Fruit fly (Drosophila melanogaster) whole organism, embryonic: ENCODE data around the gene qjt.

ENCODE experiments used
- Atf3 ChIP-seq: fragments of 200-800 bp; sonication (Bioruptor generic); optimal IDR thresholded peaks from 3 replicates; lab custom pipeline; 2016; ENCODE audit warnings: missing biosample characterization, missing genetic modification characterization
- CG10462 ChIP-seq: fragments of 200-800 bp; sonication (Bioruptor generic); optimal IDR thresholded peaks from 2 replicates; lab custom pipeline; 2016; ENCODE audit warnings: missing biosample characterization, missing genetic modification characterization
- CG10565 ChIP-seq: fragments of 200-800 bp; sonication (Bioruptor generic); optimal IDR thresholded peaks from 3 replicates; lab custom pipeline; 2016; ENCODE audit warnings: missing biosample characterization, mild to moderate bottlenecking, missing genetic modification characterization
- CG11093 ChIP-seq: fragments of 200-800 bp; sonication (Bioruptor generic); IDR thresholded peaks from 3 replicates; pipeline ENCODE4 v1.3.6; 2022; ENCODE audit warnings: missing biosample characterization, missing genetic modification characterization
- CG12769 ChIP-seq: fragments of 200-800 bp; sonication (Bioruptor generic); optimal IDR thresholded peaks from 2 replicates; lab custom pipeline; 2019; ENCODE audit warnings: missing biosample characterization, mild to moderate bottlenecking, missing genetic modification characterization, moderate library complexity
- CG13123 ChIP-seq: fragments of 200-800 bp; sonication (Bioruptor generic); optimal IDR thresholded peaks from 2 replicates; lab custom pipeline; 2016; ENCODE audit warnings: missing biosample characterization, missing genetic modification characterization
- CG15011 ChIP-seq: fragments of 200-800 bp; sonication (Bioruptor generic); optimal IDR thresholded peaks from 3 replicates; lab custom pipeline; 2018; ENCODE audit warnings: missing biosample characterization, mild to moderate bottlenecking, missing genetic modification characterization
- CG15073 ChIP-seq: fragments of 200-800 bp; sonication (Bioruptor generic); optimal IDR thresholded peaks from 2 replicates; lab custom pipeline; 2016; ENCODE audit warnings: missing biosample characterization, missing genetic modification characterization
- CG16815 ChIP-seq: fragments of 200-800 bp; sonication (Bioruptor generic); optimal IDR thresholded peaks from 3 replicates; lab custom pipeline; 2017; ENCODE audit warnings: missing biosample characterization, mild to moderate bottlenecking, missing genetic modification characterization
- CG17385 ChIP-seq: fragments of 200-800 bp; sonication (Bioruptor generic); optimal IDR thresholded peaks from 3 replicates; lab custom pipeline; 2018; ENCODE audit warnings: missing biosample characterization, mild to moderate bottlenecking, missing genetic modification characterization
- CG18619 ChIP-seq: fragments of 200-800 bp; sonication (Bioruptor generic); optimal IDR thresholded peaks from 3 replicates; lab custom pipeline; 2017; ENCODE audit warnings: missing biosample characterization, mild to moderate bottlenecking, missing genetic modification characterization
- CG2129 ChIP-seq: fragments of 200-800 bp; sonication (Bioruptor generic); IDR thresholded peaks from 2 replicates; pipeline ENCODE4 v1.3.6; 2022; ENCODE audit warnings: missing biosample characterization, missing genetic modification characterization; ENCODE audit not compliant: partially characterized antibody
- CG2202 ChIP-seq: fragments of 200-800 bp; sonication (Bioruptor generic); optimal IDR thresholded peaks from 2 replicates; lab custom pipeline; 2018; ENCODE audit warnings: missing biosample characterization, mild to moderate bottlenecking, missing genetic modification characterization
- CG30403 ChIP-seq: fragments of 200-800 bp; sonication (Bioruptor generic); optimal IDR thresholded peaks from 3 replicates; lab custom pipeline; 2016; ENCODE audit warnings: missing biosample characterization, missing genetic modification characterization
- CG33213 ChIP-seq: fragments of 200-800 bp; sonication (Bioruptor generic); optimal IDR thresholded peaks from 3 replicates; lab custom pipeline; 2016; ENCODE audit warnings: missing biosample characterization, missing genetic modification characterization
- CG34224 ChIP-seq: fragments of 200-800 bp; sonication (Bioruptor generic); IDR thresholded peaks from 3 replicates; pipeline ENCODE4 v1.3.6; 2022; ENCODE audit warnings: missing biosample characterization, missing genetic modification characterization; ENCODE audit not compliant: partially characterized antibody
- CG34422 ChIP-seq: fragments of 200-800 bp; sonication (Bioruptor generic); IDR thresholded peaks from 3 replicates; pipeline ENCODE4 v1.3.6; 2022; ENCODE audit warnings: missing biosample characterization, missing genetic modification characterization
- CG42726 ChIP-seq: fragments of 200-800 bp; sonication (Bioruptor generic); IDR thresholded peaks from 2 replicates; pipeline ENCODE4 v1.3.6; 2022; ENCODE audit warnings: missing biosample characterization, missing genetic modification characterization; ENCODE audit not compliant: partially characterized antibody
- CG4424 ChIP-seq: fragments of 200-800 bp; sonication (Bioruptor generic); optimal IDR thresholded peaks from 3 replicates; lab custom pipeline; 2016; ENCODE audit warnings: missing biosample characterization, missing genetic modification characterization
- CG5180 ChIP-seq: fragments of 200-800 bp; sonication (Bioruptor generic); optimal IDR thresholded peaks from 3 replicates; lab custom pipeline; 2017; ENCODE audit warnings: missing biosample characterization, missing genetic modification characterization, mild to moderate bottlenecking, moderate library complexity, missing genetic modification reagents
- CG7786 ChIP-seq: fragments of 200-800 bp; sonication (Bioruptor generic); optimal IDR thresholded peaks from 2 replicates; lab custom pipeline; 2016; ENCODE audit warnings: missing biosample characterization, missing genetic modification characterization
- CG7928 ChIP-seq: fragments of 200-800 bp; sonication (Bioruptor generic); optimal IDR thresholded peaks from 2 replicates; lab custom pipeline; 2017; ENCODE audit warnings: missing biosample characterization, mild to moderate bottlenecking, missing genetic modification characterization
- Deaf1 ChIP-seq: fragments of 200-800 bp; optimal IDR thresholded peaks from 3 replicates; lab custom pipeline; 2019; ENCODE audit warnings: missing biosample characterization, mild to moderate bottlenecking, missing genetic modification characterization, moderate library complexity
- Dref ChIP-seq: fragments of 200-800 bp; sonication (Bioruptor generic); IDR thresholded peaks from 2 replicates; pipeline ENCODE4 v1.3.6; 2022; ENCODE audit warnings: missing biosample characterization, missing genetic modification characterization
- GATAe ChIP-seq: fragments of 200-800 bp; sonication (Bioruptor generic); conservative IDR thresholded peaks from 2 replicates; pipeline ENCODE4 v1.3.6; 2022; ENCODE audit warnings: missing biosample characterization, missing genetic modification characterization
- H15 ChIP-seq: fragments of 200-800 bp; sonication (Bioruptor generic); IDR thresholded peaks from 3 replicates; pipeline ENCODE4 v1.3.6; 2022; ENCODE audit warnings: missing biosample characterization, missing genetic modification characterization
- Med ChIP-seq: fragments of 200-800 bp; sonication (Bioruptor generic); peaks from one replicate; lab custom pipeline; 2016; ENCODE audit warnings: missing biosample characterization, missing genetic modification characterization, mild to moderate bottlenecking, inconsistent platforms, moderate library complexity
- Nf-YC ChIP-seq: fragments of 200-800 bp; optimal IDR thresholded peaks from 3 replicates; lab custom pipeline; 2019; ENCODE audit warnings: missing biosample characterization, mild to moderate bottlenecking, missing genetic modification characterization, moderate library complexity
- Oaz ChIP-seq: fragments of 200-800 bp; sonication (Bioruptor generic); IDR thresholded peaks from 2 replicates; pipeline ENCODE4 v1.3.6; 2022; ENCODE audit warnings: missing biosample characterization, missing genetic modification characterization
- Optix ChIP-seq: fragments of 200-800 bp; sonication (Bioruptor generic); IDR thresholded peaks from 3 replicates; pipeline ENCODE4 v1.3.6; 2022; ENCODE audit warnings: missing biosample characterization, missing genetic modification characterization
- Scr ChIP-seq: fragments of 200-800 bp; sonication (Bioruptor generic); IDR thresholded peaks from 2 replicates; pipeline ENCODE4 v1.3.6; 2022; ENCODE audit warnings: missing biosample characterization, missing genetic modification characterization; ENCODE audit not compliant: partially characterized antibody
- Sin3A ChIP-seq: fragments of >200 bp; optimal IDR thresholded peaks from 2 replicates; lab custom pipeline; 2018
- Usf ChIP-seq: fragments of 200-800 bp; sonication (Bioruptor generic); optimal IDR thresholded peaks from 2 replicates; lab custom pipeline; 2017; ENCODE audit warnings: missing genotype, missing biosample characterization, missing genetic modification characterization
- Vsx1 ChIP-seq: fragments of 200-800 bp; sonication (Bioruptor generic); optimal IDR thresholded peaks from 2 replicates; lab custom pipeline; 2017; ENCODE audit warnings: missing biosample characterization, mild to moderate bottlenecking, missing genetic modification characterization, missing genetic modification reagents
- amos ChIP-seq: fragments of 200-800 bp; sonication (Bioruptor generic); IDR thresholded peaks from 2 replicates; pipeline ENCODE4 v1.3.6; 2022; ENCODE audit warnings: missing biosample characterization, missing genetic modification characterization; ENCODE audit not compliant: partially characterized antibody
- ash1 ChIP-seq: fragments of 200-800 bp; sonication (Bioruptor generic); optimal IDR thresholded peaks from 2 replicates; lab custom pipeline; 2018; ENCODE audit warnings: missing biosample characterization, mild to moderate bottlenecking, missing genetic modification characterization
- chm ChIP-seq: fragments of 200-800 bp; sonication (Bioruptor generic); IDR thresholded peaks from 2 replicates; pipeline ENCODE4 v1.3.6; 2022; ENCODE audit warnings: missing biosample characterization, missing genetic modification characterization
- emc ChIP-seq: fragments of 200-800 bp; sonication (Bioruptor generic); optimal IDR thresholded peaks from 2 replicates; lab custom pipeline; 2016; ENCODE audit warnings: missing biosample characterization, missing genetic modification characterization
- esg ChIP-seq: fragments of 200-800 bp; sonication (Bioruptor generic); conservative IDR thresholded peaks from 2 replicates; pipeline ENCODE4 v1.3.6; 2022; ENCODE audit warnings: missing biosample characterization, missing genetic modification characterization
- eve ChIP-seq, 2 experiments: fragments of >200 bp; optimal IDR thresholded peaks; 2 replicates each; lab custom pipeline; 2017; ENCODE audit warnings: missing biosample characterization in 2 of 2, missing genetic modification characterization in 2 of 2
- ewg ChIP-seq: fragments of 200-800 bp; sonication (Bioruptor generic); optimal IDR thresholded peaks from 3 replicates; lab custom pipeline; 2017; ENCODE audit warnings: mild to moderate bottlenecking, missing biosample characterization, missing genetic modification reagents, missing genetic modification characterization
- luna ChIP-seq: fragments of 200-800 bp; sonication (Bioruptor generic); optimal IDR thresholded peaks from 2 replicates; lab custom pipeline; 2016; ENCODE audit warnings: missing biosample characterization, missing genetic modification characterization
- nau ChIP-seq: fragments of 200-800 bp; sonication (Bioruptor generic); optimal IDR thresholded peaks from 3 replicates; lab custom pipeline; 2017; ENCODE audit warnings: missing biosample characterization, mild to moderate bottlenecking, missing genetic modification characterization, missing genetic modification reagents
- run ChIP-seq: fragments of 200-800 bp; sonication (Bioruptor generic); optimal IDR thresholded peaks from 3 replicates; lab custom pipeline; 2018; ENCODE audit warnings: missing biosample characterization, mild to moderate bottlenecking, missing genetic modification characterization
- shn ChIP-seq: fragments of 200-800 bp; sonication (Bioruptor generic); optimal IDR thresholded peaks from 3 replicates; lab custom pipeline; 2016; ENCODE audit warnings: missing biosample characterization, missing genetic modification characterization
- sob ChIP-seq: fragments of 200-800 bp; sonication (Bioruptor generic); IDR thresholded peaks from 2 replicates; pipeline ENCODE4 v1.3.6; 2022; ENCODE audit warnings: missing biosample characterization, missing genetic modification characterization
- tap ChIP-seq: fragments of 200-800 bp; optimal IDR thresholded peaks from 3 replicates; lab custom pipeline; 2019; ENCODE audit warnings: missing biosample characterization, mild to moderate bottlenecking, missing genetic modification characterization, moderate library complexity
- usp ChIP-seq: fragments of >200 bp; optimal IDR thresholded peaks from 2 replicates; lab custom pipeline; 2017; ENCODE audit warnings: missing biosample characterization, missing genetic modification characterization
- vfl ChIP-seq: fragments of 200-800 bp; sonication (Bioruptor generic); optimal IDR thresholded peaks from 2 replicates; lab custom pipeline; 2016; ENCODE audit warnings: missing biosample characterization, missing genetic modification characterization
- wdn ChIP-seq: fragments of 200-800 bp; sonication (Bioruptor generic); IDR thresholded peaks from 2 replicates; pipeline ENCODE4 v1.3.6; 2022; ENCODE audit warnings: missing biosample characterization, missing genetic modification characterization
- wek ChIP-seq: fragments of 200-800 bp; sonication (Bioruptor generic); optimal IDR thresholded peaks from 3 replicates; lab custom pipeline; 2018; ENCODE audit warnings: missing biosample characterization, mild to moderate bottlenecking, missing genetic modification characterization, moderate library complexity

qjt gene

dm6 chr3L:17485280-17485792 lies 6.4 kb downstream of the qjt start (continued):
- TF ChIP-seq CG30403 = no peak
- TF ChIP-seq tap (tag; lab: Kevin White, UChicago) = peak; percentile 75
- TF ChIP-seq Nf-YC (tag; lab: Kevin White, UChicago) = no peak
- TF ChIP-seq wek (GFP tag; lab: Kevin White, UChicago) = peak; percentile 96
- TF ChIP-seq CG12769 = peak; percentile 45
- TF ChIP-seq CG11093 = 0 out of 3 replicates have a peak, but pooled peaks have one; percentile 30
- TF ChIP-seq Vsx1 (GFP tag; lab: Kevin White, UChicago) = peak; percentile 92
- TF ChIP-seq Sin3A (lab: Kevin White, UChicago) = no peak
- TF ChIP-seq amos (GFP tag; lab: Robert Waterston, UW) = no peak
- TF ChIP-seq Deaf1 (tag; lab: Kevin White, UChicago) = peak; percentile 4
- TF ChIP-seq CG2129 (GFP tag; lab: Robert Waterston, UW) = no peak
- TF ChIP-seq shn (GFP tag; lab: Kevin White, UChicago) = peak; percentile 38
- TF ChIP-seq esg (GFP tag; lab: Robert Waterston, UW) = no peak
- peak; percentile 4 for TF ChIP-seq ash1 (GFP tag; lab: Kevin White, UChicago)
- TF ChIP-seq Optix (GFP tag; lab: Robert Waterston, UW) = peak; percentile 42; the same call in 2 of the 3 replicates
- peak; percentile 88; the same call in 1 of the 2 replicates for TF ChIP-seq chm (GFP tag; lab: Robert Waterston, UW)
- TF ChIP-seq CG7786 = no peak
- no peak for TF ChIP-seq Scr (GFP tag; lab: Robert Waterston, UW)
- peak; percentile 71 for TF ChIP-seq CG13123 (GFP tag; lab: Kevin White, UChicago)
- no peak for TF ChIP-seq CG7928 (GFP tag; lab: Kevin White, UChicago)
- no peak for TF ChIP-seq Atf3 (GFP tag; lab: Kevin White, UChicago)
- no peak for TF ChIP-seq vfl (GFP tag; lab: Kevin White, UChicago)
- TF ChIP-seq CG42726 (GFP tag; lab: Robert Waterston, UW) = no peak
- TF ChIP-seq H15 (GFP tag; lab: Robert Waterston, UW) = no peak
- TF ChIP-seq CG18619 (GFP tag; lab: Kevin White, UChicago) = peak; percentile 65
- TF ChIP-seq ewg (GFP tag; lab: Kevin White, UChicago) = peak; percentile 68
- no peak for TF ChIP-seq wdn (GFP tag; lab: Robert Waterston, UW)
- TF ChIP-seq CG34224 (GFP tag; lab: Robert Waterston, UW) = no peak
- peak; percentile 74 for TF ChIP-seq CG15011 (GFP tag; lab: Kevin White, UChicago)
- no peak for TF ChIP-seq luna (GFP tag; lab: Kevin White, UChicago)
- no peak for TF ChIP-seq CG15073 (GFP tag; lab: Kevin White, UChicago)
- peak in 1 of 2 experiments; percentile 70 for TF ChIP-seq eve (GFP tag; optimal IDR thresholded peaks at IDR 0.05; lab: Kevin White, UChicago)
- TF ChIP-seq CG16815 = no peak
- TF ChIP-seq emc (GFP tag; lab: Kevin White, UChicago) = no peak
- peak; percentile 93 for TF ChIP-seq Med (GFP tag; lab: Kevin White, UChicago)
- peak; percentile 37; the same call in 2 of the 3 replicates for TF ChIP-seq CG34422 (GFP tag; lab: Robert Waterston, UW)
- 0 out of 2 replicates have a peak, but pooled peaks have one; percentile 15 for TF ChIP-seq Oaz (GFP tag; lab: Robert Waterston, UW)
- peak; percentile 71 for TF ChIP-seq run (tag; lab: Kevin White, UChicago)
- peak; percentile 65 for TF ChIP-seq CG4424
- peak; percentile 90 for TF ChIP-seq nau
- no peak for TF ChIP-seq usp (GFP tag; lab: Kevin White, UChicago)
- no peak for TF ChIP-seq Dref (GFP tag; lab: Robert Waterston, UW)
- TF ChIP-seq CG33213 (GFP tag; lab: Kevin White, UChicago) = peak; percentile 68
- TF ChIP-seq GATAe (GFP tag; lab: Robert Waterston, UW) = no peak
- peak; percentile 97 for TF ChIP-seq CG2202 (tag; lab: Kevin White, UChicago)
- peak; percentile 18 for TF ChIP-seq Usf (GFP tag; lab: Kevin White, UChicago)
- TF ChIP-seq CG5180 (GFP tag; lab: Kevin White, UChicago) = peak; percentile 80
- TF ChIP-seq CG10462 = peak; percentile 67
- no peak for TF ChIP-seq CG10565 (GFP tag; lab: Kevin White, UChicago)
- TF ChIP-seq CG17385 (GFP tag; lab: Kevin White, UChicago) = peak; percentile 71
- no peak for TF ChIP-seq sob
